Worm (Caenorhabditis elegans): Measurements from ENCODE around the gene scl-20.

scl-20 gene

ce11 chrV:18699326-18699725 is 35.0 kb downstream of the scl-20 start, which contains the start of gene nhr-241 (continued):
- TF ChIP-seq K11D2.4 (GFP tag; IDR thresholded peaks at IDR 0.05): no peak

- no peak for TF ChIP-seq B0035.1 (tag; optimal IDR thresholded peaks at IDR 0.05)
- TF ChIP-seq zfh-2 (GFP tag; conservative IDR thresholded peaks at IDR 0.05): peak; percentile 71
- TF ChIP-seq hlh-26 (GFP tag; conservative IDR thresholded peaks at IDR 0.05): no peak
- TF ChIP-seq madf-10 (tag; optimal IDR thresholded peaks at IDR 0.05): no peak
- TF ChIP-seq bed-2 (GFP tag; IDR thresholded peaks at IDR 0.05): no peak
- no peak for TF ChIP-seq egl-44 (GFP tag; IDR thresholded peaks at IDR 0.05)
- TF ChIP-seq lin-26 (GFP tag; IDR thresholded peaks at IDR 0.05): no peak
- TF ChIP-seq mxl-1 (tag; optimal IDR thresholded peaks at IDR 0.05): no peak
- no peak for TF ChIP-seq ceh-40 (GFP tag; IDR thresholded peaks at IDR 0.05)
These were observed 38.8 kb downstream of the scl-20 start for ce11 chrV:18695469-18695868.

ce11 chrV:18689681-18690080 is 44.6 kb downstream of the scl-20 start, which contains the start of the genes ubc-19 and Y69H2.7:
TSS of gene ubc-19 (minus strand) at chrV:18689762.
TSS of gene Y69H2.7 (plus strand) at chrV:18689989.
- TF ChIP-seq lsl-1 (GFP tag; optimal IDR thresholded peaks at IDR 0.05) (peak; percentile 28), F39B2.1 (GFP tag; IDR thresholded peaks at IDR 0.05) (no peak), ztf-26 (tag; optimal IDR thresholded peaks at IDR 0.05) (no peak), nhr-80 (tag; optimal IDR thresholded peaks at IDR 0.05) (no peak), fkh-3 (tag; optimal IDR thresholded peaks at IDR 0.05) (no peak), hmg-1.2 (GFP tag; IDR thresholded peaks at IDR 0.05) (no peak), tbx-9 (tag; optimal IDR thresholded peaks at IDR 0.05; ENCODE audit: borderline replicate concordance) (no peak), snpc-4 (GFP tag; optimal IDR thresholded peaks at IDR 0.05) (no peak), snpc-4 (tag; optimal IDR thresholded peaks at IDR 0.05) (peak in 1 of 4 experiments; percentile 42), zim-3 (tag; optimal IDR thresholded peaks at IDR 0.05) (no peak), madf-3 (GFP tag; IDR thresholded peaks at IDR 0.05) (no peak), dpl-1 (GFP tag; optimal IDR thresholded peaks at IDR 0.05) (peak; percentile 7), snpc-3.4 (tag; optimal IDR thresholded peaks at IDR 0.05) (peak; percentile 38), ztf-18 (tag; optimal IDR thresholded peaks at IDR 0.05) (peak; percentile 33), aptf-2 (GFP tag; conservative IDR thresholded peaks at IDR 0.05) (peak; percentile 100)

- TF ChIP-seq cebp-1 (GFP tag; IDR thresholded peaks at IDR 0.05) (no peak; the same call in 1 of the 2 replicates), cebp-1 (tag; optimal IDR thresholded peaks at IDR 0.05) (peak; percentile 92), hlh-26 (GFP tag; conservative IDR thresholded peaks at IDR 0.05) (no peak)
These were observed 46.9 kb downstream of the scl-20 start for ce11 chrV:18687361-18687760.

- TF ChIP-seq F57C9.4 (tag; optimal IDR thresholded peaks at IDR 0.05): no peak
- no peak for TF ChIP-seq lin-35 (GFP tag; optimal IDR thresholded peaks at IDR 0.05)
- no peak for TF ChIP-seq egl-18 (GFP tag; IDR thresholded peaks at IDR 0.05)
- no peak for TF ChIP-seq mxl-1 (tag; optimal IDR thresholded peaks at IDR 0.05)
- peak; percentile 54 for TF ChIP-seq ztf-18 (tag; optimal IDR thresholded peaks at IDR 0.05)
These were observed 49.8 kb downstream of the scl-20 start, which contains the start of gene Y69H2.17 for ce11 chrV:18684455-18684987. TSS of gene Y69H2.17 (plus strand) at chrV:18684937.
